Fruit fly (Drosophila melanogaster): ENCODE measurements around the gene Rac1.

DNA sequence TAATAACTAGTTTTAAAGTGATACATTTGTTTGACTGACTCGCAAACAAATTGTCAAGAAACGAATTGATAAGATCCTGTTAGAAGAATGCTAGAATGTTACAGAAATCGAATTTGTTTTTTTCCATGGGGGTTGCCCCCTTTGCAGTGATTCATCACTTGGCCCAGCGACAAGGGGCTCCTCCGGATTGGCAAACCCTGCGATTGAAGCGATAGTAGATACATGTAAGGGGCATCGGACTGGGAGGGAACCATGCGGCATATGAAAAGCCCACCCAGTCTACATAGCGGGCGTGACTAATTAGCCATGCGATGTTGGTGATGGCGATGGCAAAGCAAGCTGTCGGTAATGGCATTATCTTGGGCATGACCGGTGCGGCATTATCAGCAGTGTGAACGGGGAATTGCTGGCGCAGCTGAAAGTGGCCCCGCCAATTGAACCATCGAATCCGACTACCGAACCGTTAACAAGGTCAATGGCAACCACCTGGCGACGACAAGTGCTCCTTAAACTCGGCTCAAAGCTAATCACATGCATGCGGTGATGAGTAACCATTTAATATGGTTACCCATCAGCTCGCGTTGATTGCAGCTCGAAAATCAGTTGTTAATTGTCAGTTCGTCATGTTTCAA lies 44.6 kb upstream of the Rac1 start:
- TF ChIP-seq CG4496 (GFP tag; IDR thresholded peaks at IDR 0.05), result 0 out of 3 replicates have a peak, but pooled peaks have one; percentile 8
- no peak for TF ChIP-seq CG15710 (tag; optimal IDR thresholded peaks at IDR 0.05)
- TF ChIP-seq CG10348 (GFP tag; IDR thresholded peaks at IDR 0.05), result no peak
- no peak for TF ChIP-seq CG32121 (GFP tag; IDR thresholded peaks at IDR 0.05)
- no peak for TF ChIP-seq Snoo (tag; optimal IDR thresholded peaks at IDR 0.05)
- no peak for TF ChIP-seq CG9948 (tag; optimal IDR thresholded peaks at IDR 0.05)
- no peak for TF ChIP-seq D1 (tag; optimal IDR thresholded peaks at IDR 0.05)
- no peak for TF ChIP-seq CG13204 (GFP tag; optimal IDR thresholded peaks at IDR 0.05)
